Fruit fly (Drosophila melanogaster) whole organism, embryonic: ENCODE results near the gene TTLL4A.

Experiments
- Aef1 ChIP-seq: fragments of 200-800 bp; sonication (Bioruptor generic); IDR thresholded peaks from 3 replicates; pipeline ENCODE4 v1.3.6; 2022; ENCODE audit warnings: missing biosample characterization, missing genetic modification characterization
- Atf-2 ChIP-seq: fragments of 200-800 bp; sonication (Bioruptor generic); optimal IDR thresholded peaks from 2 replicates; lab custom pipeline; 2016; ENCODE audit warnings: missing biosample characterization, missing genetic modification characterization
- Awh ChIP-seq: fragments of 200-800 bp; sonication (Bioruptor generic); IDR thresholded peaks from 2 replicates; pipeline ENCODE4, ENCODE4 v1.3.6; 2022; ENCODE audit warnings: missing biosample characterization, missing genetic modification characterization
- C15 ChIP-seq: fragments of 200-800 bp; sonication (Bioruptor generic); IDR thresholded peaks from 3 replicates; pipeline ENCODE4 v1.3.6; 2022; ENCODE audit warnings: missing biosample characterization, missing genetic modification characterization
- CG10543 ChIP-seq: fragments of 200-800 bp; sonication (Bioruptor generic); optimal IDR thresholded peaks from 3 replicates; lab custom pipeline; 2017; ENCODE audit warnings: missing biosample characterization, mild to moderate bottlenecking, missing genetic modification characterization, moderate library complexity
- CG11696 ChIP-seq: fragments of 200-800 bp; sonication (Bioruptor generic); IDR thresholded peaks from 2 replicates; pipeline ENCODE4 v1.3.6; 2022; ENCODE audit warnings: missing biosample characterization, missing genetic modification characterization
- CG12659 ChIP-seq: fragments of 200-800 bp; sonication (Bioruptor generic); optimal IDR thresholded peaks from 3 replicates; lab custom pipeline; 2017; ENCODE audit warnings: mild to moderate bottlenecking, missing biosample characterization, missing genetic modification reagents, missing genetic modification characterization
- CG12769 ChIP-seq: fragments of 200-800 bp; sonication (Bioruptor generic); optimal IDR thresholded peaks from 2 replicates; lab custom pipeline; 2019; ENCODE audit warnings: missing biosample characterization, mild to moderate bottlenecking, missing genetic modification characterization, moderate library complexity
- CG1529 ChIP-seq: fragments of 200-800 bp; sonication (Bioruptor generic); optimal IDR thresholded peaks from 3 replicates; lab custom pipeline; 2018; ENCODE audit warnings: missing biosample characterization, missing genetic modification characterization
- CG15696 ChIP-seq: fragments of 200-800 bp; sonication (Bioruptor generic); optimal IDR thresholded peaks from 2 replicates; lab custom pipeline; 2019; ENCODE audit warnings: missing biosample characterization, mild to moderate bottlenecking, missing genetic modification characterization, moderate library complexity
- CG2875 ChIP-seq: fragments of 200-800 bp; sonication (Bioruptor generic); optimal IDR thresholded peaks from 2 replicates; lab custom pipeline; 2017; ENCODE audit warnings: missing biosample characterization, mild to moderate bottlenecking, missing genetic modification characterization, missing genetic modification reagents
- CG3163 ChIP-seq: fragments of 200-800 bp; sonication (Bioruptor generic); optimal IDR thresholded peaks from 3 replicates; lab custom pipeline; 2016; ENCODE audit warnings: missing biosample characterization, missing genetic modification characterization
- CG32532 ChIP-seq: fragments of 200-800 bp; sonication (Bioruptor generic); IDR thresholded peaks from 2 replicates; pipeline ENCODE4 v1.3.6; 2022; ENCODE audit warnings: missing biosample characterization, missing genetic modification characterization
- CG32767 ChIP-seq: fragments of 200-800 bp; sonication (Bioruptor generic); IDR thresholded peaks from 2 replicates; pipeline ENCODE4 v1.3.6; 2022; ENCODE audit warnings: missing biosample characterization, missing genetic modification characterization
- CG3281 ChIP-seq: fragments of 200-800 bp; sonication (Bioruptor generic); optimal IDR thresholded peaks from 3 replicates; lab custom pipeline; 2017; ENCODE audit warnings: missing biosample characterization, mild to moderate bottlenecking, missing genetic modification characterization
- CG34224 ChIP-seq: fragments of 200-800 bp; sonication (Bioruptor generic); IDR thresholded peaks from 3 replicates; pipeline ENCODE4 v1.3.6; 2022; ENCODE audit warnings: missing biosample characterization, missing genetic modification characterization; ENCODE audit not compliant: partially characterized antibody
- CG34422 ChIP-seq: fragments of 200-800 bp; sonication (Bioruptor generic); IDR thresholded peaks from 3 replicates; pipeline ENCODE4 v1.3.6; 2022; ENCODE audit warnings: missing biosample characterization, missing genetic modification characterization
- CG8089 ChIP-seq: fragments of 200-800 bp; sonication (Bioruptor generic); optimal IDR thresholded peaks from 3 replicates; lab custom pipeline; 2016; ENCODE audit warnings: missing biosample characterization, missing genetic modification characterization
- CG8359 ChIP-seq: fragments of 200-800 bp; sonication (Bioruptor generic); optimal IDR thresholded peaks from 2 replicates; lab custom pipeline; 2017; ENCODE audit warnings: missing biosample characterization, mild to moderate bottlenecking, missing genetic modification characterization, borderline replicate concordance
- Dll ChIP-seq: fragments of 200-800 bp; sonication (Bioruptor generic); IDR thresholded peaks from 4 replicates; pipeline ENCODE4 v1.3.6; 2022; ENCODE audit warnings: missing biosample characterization, missing genetic modification characterization; ENCODE audit not compliant: partially characterized antibody
- E2f2 ChIP-seq: fragments of 200-800 bp; sonication (Bioruptor generic); IDR thresholded peaks from 2 replicates; pipeline ENCODE4 v1.3.6; 2022; ENCODE audit warnings: missing biosample characterization, missing genetic modification characterization
- ERR ChIP-seq: fragments of 200-800 bp; sonication (Bioruptor generic); optimal IDR thresholded peaks from 2 replicates; lab custom pipeline; 2016; ENCODE audit warnings: missing biosample characterization, missing genetic modification characterization
- Elba2 ChIP-seq: fragments of 200-800 bp; sonication (Bioruptor generic); optimal IDR thresholded peaks from 3 replicates; lab custom pipeline; 2016; ENCODE audit warnings: missing biosample characterization, missing genetic modification characterization
- HLHmδ ChIP-seq: fragments of 200-800 bp; sonication (Bioruptor generic); optimal IDR thresholded peaks from 2 replicates; lab custom pipeline; 2018; ENCODE audit warnings: missing biosample characterization, mild to moderate bottlenecking, missing genetic modification characterization, moderate library complexity
- Hr78 ChIP-seq, 2 experiments: fragments of 200-800 bp in 1 of 2; fragments of >200 bp in 1 of 2; sonication (Bioruptor generic) in 1 of 2; optimal IDR thresholded peaks; 2 replicates each; lab custom pipeline; 2017 to 2019; ENCODE audit warnings: missing biosample characterization in 2 of 2, missing genetic modification characterization in 2 of 2, mild to moderate bottlenecking in 1 of 2, moderate library complexity in 1 of 2
- Hsf ChIP-seq: fragments of 200-800 bp; sonication (Bioruptor generic); optimal IDR thresholded peaks from 3 replicates; lab custom pipeline; 2016; ENCODE audit warnings: missing biosample characterization, missing genetic modification characterization
- Lhr ChIP-seq: fragments of 200-800 bp; sonication (Bioruptor generic); optimal IDR thresholded peaks from 3 replicates; lab custom pipeline; 2017; ENCODE audit warnings: mild to moderate bottlenecking, missing biosample characterization, missing genetic modification reagents, missing genetic modification characterization
- Mes4 ChIP-seq: fragments of 200-800 bp; sonication (Bioruptor generic); optimal IDR thresholded peaks from 2 replicates; lab custom pipeline; 2016; ENCODE audit warnings: missing biosample characterization, missing genetic modification characterization
- ab ChIP-seq: fragments of 200-800 bp; sonication (Bioruptor generic); optimal IDR thresholded peaks from 2 replicates; lab custom pipeline; 2016; ENCODE audit warnings: missing biosample characterization, missing genetic modification characterization
- abd-A ChIP-seq: fragments of 200-800 bp; sonication (Bioruptor generic); optimal IDR thresholded peaks from 3 replicates; lab custom pipeline; 2019; ENCODE audit warnings: missing biosample characterization, mild to moderate bottlenecking, missing genetic modification characterization, moderate library complexity
- br ChIP-seq: fragments of >200 bp; optimal IDR thresholded peaks from 2 replicates; lab custom pipeline; 2017
- crol ChIP-seq: fragments of 200-800 bp; sonication (Bioruptor generic); IDR thresholded peaks from 2 replicates; pipeline ENCODE4 v1.3.6; 2022; ENCODE audit warnings: missing biosample characterization, missing genetic modification characterization
- crp ChIP-seq, 2 experiments: fragments of 200-800 bp; sonication (Bioruptor generic); optimal IDR thresholded peaks; 2 replicates in 1 of 2; 3 replicates in 1 of 2; lab custom pipeline; 2017; ENCODE audit warnings: missing biosample characterization in 2 of 2, missing genetic modification characterization in 2 of 2, mild to moderate bottlenecking in 1 of 2, moderate library complexity in 1 of 2
- disco-r ChIP-seq: fragments of 200-800 bp; sonication (Bioruptor generic); optimal IDR thresholded peaks from 2 replicates; lab custom pipeline; 2016; ENCODE audit warnings: missing biosample characterization, missing genetic modification characterization
- ems ChIP-seq: fragments of 200-800 bp; sonication (Bioruptor generic); optimal IDR thresholded peaks from 3 replicates; lab custom pipeline; 2016; ENCODE audit warnings: missing biosample characterization, missing genetic modification characterization
- fu2 ChIP-seq: fragments of 200-800 bp; sonication (Bioruptor generic); optimal IDR thresholded peaks from 2 replicates; lab custom pipeline; 2016; ENCODE audit warnings: missing biosample characterization, missing genetic modification characterization
- gce ChIP-seq: fragments of 200-800 bp; sonication (Bioruptor generic); IDR thresholded peaks from 3 replicates; pipeline ENCODE4 v1.3.6; 2022; ENCODE audit warnings: missing biosample characterization, missing genetic modification characterization
- jumu ChIP-seq: fragments of 200-800 bp; sonication (Bioruptor generic); optimal IDR thresholded peaks from 3 replicates; lab custom pipeline; 2016; ENCODE audit warnings: missing biosample characterization, missing genetic modification characterization
- kni ChIP-seq: fragments of 200-800 bp; sonication (Bioruptor generic); optimal IDR thresholded peaks from 3 replicates; lab custom pipeline; 2017; ENCODE audit warnings: mild to moderate bottlenecking, missing biosample characterization, missing genetic modification reagents, missing genetic modification characterization
- maf-S ChIP-seq: fragments of 200-800 bp; sonication (Bioruptor generic); optimal IDR thresholded peaks from 2 replicates; lab custom pipeline; 2016; ENCODE audit warnings: missing biosample characterization, missing genetic modification characterization
- nmo ChIP-seq: fragments of 200-800 bp; sonication (Bioruptor generic); optimal IDR thresholded peaks from 2 replicates; lab custom pipeline; 2018; ENCODE audit warnings: missing biosample characterization, mild to moderate bottlenecking, missing genetic modification characterization, moderate library complexity
- pan ChIP-seq, 4 experiments: fragments of >200 bp in 3 of 4; fragments of 200-800 bp in 1 of 4; sonication (Bioruptor generic) in 1 of 4; optimal IDR thresholded peaks in 3 of 4; IDR thresholded peaks in 1 of 4; 2 replicates each; pipeline versions ENCODE4 v1.3.6 to Lab custom; 2017 to 2022; ENCODE audit warnings: missing biosample characterization in 2 of 4, missing genetic modification characterization in 2 of 4, mixed read lengths in 1 of 4
- pnt ChIP-seq: fragments of 200-800 bp; sonication (Bioruptor generic); optimal IDR thresholded peaks from 3 replicates; lab custom pipeline; 2016; ENCODE audit warnings: missing biosample characterization, missing genetic modification characterization
- sd ChIP-seq: fragments of 200-800 bp; sonication (Bioruptor generic); optimal IDR thresholded peaks from 3 replicates; lab custom pipeline; 2018; ENCODE audit warnings: missing biosample characterization, mild to moderate bottlenecking, missing genetic modification characterization, moderate library complexity
- seq ChIP-seq: fragments of 200-800 bp; sonication (Bioruptor generic); IDR thresholded peaks from 2 replicates; pipeline ENCODE4 v1.3.6; 2022; ENCODE audit warnings: missing biosample characterization, missing genetic modification characterization
- sob ChIP-seq: fragments of 200-800 bp; sonication (Bioruptor generic); IDR thresholded peaks from 2 replicates; pipeline ENCODE4 v1.3.6; 2022; ENCODE audit warnings: missing biosample characterization, missing genetic modification characterization
- tll ChIP-seq, 2 experiments: fragments of 200-800 bp in 1 of 2; fragments of >200 bp in 1 of 2; sonication (Bioruptor generic) in 1 of 2; optimal IDR thresholded peaks; 2 replicates each; lab custom pipeline; 2017 to 2019; ENCODE audit warnings: missing biosample characterization in 2 of 2, missing genetic modification characterization in 2 of 2, mild to moderate bottlenecking in 1 of 2, moderate library complexity in 1 of 2
- ttk ChIP-seq: fragments of 200-800 bp; sonication (Bioruptor generic); IDR thresholded peaks from 2 replicates; pipeline ENCODE4 v2.1.2; 2022; ENCODE audit warnings: missing biosample characterization, missing genetic modification characterization
- zen ChIP-seq: fragments of 200-800 bp; sonication (Bioruptor generic); optimal IDR thresholded peaks from 3 replicates; lab custom pipeline; 2018; ENCODE audit warnings: missing biosample characterization, mild to moderate bottlenecking, missing genetic modification characterization, moderate library complexity

Gene TTLL4A

DNA sequence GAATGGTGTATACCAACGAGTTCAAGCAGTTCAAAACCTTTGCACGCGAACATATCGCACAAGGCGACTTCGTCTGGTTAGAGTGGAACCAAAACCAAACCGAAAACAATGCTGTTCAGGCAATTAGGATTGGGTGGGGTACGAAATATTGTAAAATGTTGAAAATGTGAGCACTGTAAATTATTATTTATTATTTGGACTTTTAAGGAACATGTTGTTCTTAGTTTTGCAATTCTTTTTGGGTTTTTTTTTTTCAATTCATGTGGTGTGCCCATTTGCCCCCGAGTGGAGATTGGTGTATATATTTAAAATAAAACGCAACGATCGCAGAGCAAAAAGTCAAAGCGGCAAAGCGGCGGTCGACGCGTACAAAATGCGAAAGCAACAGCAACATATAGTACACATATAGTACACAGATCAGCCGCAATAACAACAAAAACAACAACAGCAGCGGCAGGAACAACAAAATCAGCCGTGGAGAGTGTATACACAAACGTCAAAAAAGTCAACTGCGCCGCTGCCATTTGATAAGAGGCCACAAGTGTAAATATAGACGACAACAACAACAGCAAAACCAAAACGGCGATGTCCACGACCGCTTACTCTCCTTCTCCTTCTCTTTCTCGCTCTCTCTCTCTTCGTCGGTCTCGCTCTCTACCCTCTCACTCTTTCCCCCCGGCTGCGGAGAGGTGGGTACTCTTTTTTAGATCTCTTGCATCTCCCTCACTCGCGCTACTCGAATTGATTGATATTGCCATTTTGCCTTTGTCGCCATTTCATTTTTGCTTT is 55.7 kb downstream of the TTLL4A start (continued):
- TF ChIP-seq Atf-2 (GFP tag; lab: Kevin White, UChicago) = peak; percentile 3
- TF ChIP-seq CG8359 (GFP tag; lab: Kevin White, UChicago) = peak; percentile 5
- TF ChIP-seq CG32532 (GFP tag; lab: Robert Waterston, UW) = peak; percentile 40; the same call in 1 of the 2 replicates
- peak; percentile 58 for TF ChIP-seq CG15696
- TF ChIP-seq maf-S (GFP tag; lab: Kevin White, UChicago) = peak; percentile 10
- TF ChIP-seq sob (GFP tag; lab: Robert Waterston, UW) = peak; percentile 26; the same call in 1 of the 2 replicates
- TF ChIP-seq CG34224 (GFP tag; lab: Robert Waterston, UW) = no peak
- peak; percentile 80 for TF ChIP-seq CG11696 (GFP tag; lab: Robert Waterston, UW)
- peak; percentile 76 for TF ChIP-seq CG10543 (GFP tag; lab: Kevin White, UChicago)
- no peak for TF ChIP-seq nmo (GFP tag; lab: Kevin White, UChicago)
- TF ChIP-seq pnt = no peak
- TF ChIP-seq Awh = peak; percentile 52; the same call in 1 of the 2 replicates
- TF ChIP-seq ERR (GFP tag; lab: Kevin White, UChicago) = peak; percentile 51
- peak; percentile 72 for TF ChIP-seq CG2875 (GFP tag; lab: Kevin White, UChicago)
- peak; percentile 18; the same call in 1 of the 2 replicates for TF ChIP-seq E2f2 (GFP tag; lab: Robert Waterston, UW)
- TF ChIP-seq CG8089 (GFP tag; lab: Kevin White, UChicago) = peak; percentile 17
- TF ChIP-seq jumu = no peak
- no peak for TF ChIP-seq CG32767
- TF ChIP-seq CG12659 (GFP tag; lab: Kevin White, UChicago) = peak; percentile 18
- TF ChIP-seq Lhr = peak; percentile 8
- peak; percentile 93 for TF ChIP-seq crol (GFP tag; lab: Robert Waterston, UW)
- no peak for TF ChIP-seq CG34422 (GFP tag; lab: Robert Waterston, UW)
- peak; percentile 67 for TF ChIP-seq CG1529 (GFP tag; lab: Kevin White, UChicago)
- peak; percentile 30 for TF ChIP-seq CG3281 (GFP tag; lab: Kevin White, UChicago)
- TF ChIP-seq disco-r (GFP tag; lab: Kevin White, UChicago) = peak; percentile 39

DNA sequence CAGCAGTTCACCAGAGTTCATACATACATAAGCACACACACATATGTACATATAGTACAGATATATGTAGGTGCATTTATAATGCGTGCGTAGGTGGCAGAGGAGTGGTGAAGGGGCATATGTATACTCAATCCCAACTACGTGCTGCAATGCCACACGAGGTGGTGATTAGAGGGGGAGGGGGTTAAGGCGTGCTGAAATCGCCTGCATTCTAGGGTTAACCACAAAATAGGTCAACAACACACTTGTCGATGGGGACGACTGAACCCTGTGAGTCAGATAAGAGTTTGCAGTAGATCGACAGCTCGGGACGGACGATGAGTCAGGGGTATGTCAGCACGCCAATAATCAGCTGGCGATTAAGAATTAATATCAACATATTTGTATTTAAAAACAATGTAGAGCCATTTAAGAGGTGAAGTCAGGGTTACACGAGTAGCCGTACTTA is 56.3 kb downstream of the TTLL4A start:
- TF ChIP-seq gce (no peak), Elba2 (GFP tag; lab: Kevin White, UChicago) (no peak), Dll (GFP tag; lab: Robert Waterston, UW) (no peak), CG12769 (tag; lab: Kevin White, UChicago) (peak; percentile 11), crp (GFP tag; optimal IDR thresholded peaks at IDR 0.05; lab: Kevin White, UChicago) (no peak), ab (GFP tag; lab: Kevin White, UChicago) (no peak), CG3163 (peak; percentile 35), ttk (no peak), kni (peak; percentile 26), ems (GFP tag; lab: Kevin White, UChicago) (no peak), Hr78 (GFP tag; optimal IDR thresholded peaks at IDR 0.05; lab: Kevin White, UChicago) (peak in 1 of 2 experiments; percentile 96), fu2 (GFP tag; lab: Kevin White, UChicago) (no peak), Hsf (no peak), C15 (GFP tag; lab: Robert Waterston, UW) (no peak), Mes4 (GFP tag; lab: Kevin White, UChicago) (no peak), sd (peak; percentile 38), seq (no peak), abd-A (tag; lab: Kevin White, UChicago) (no peak), pan (optimal IDR thresholded peaks at IDR 0.05; lab: Kevin White, UChicago) (no peak), pan (GFP tag; optimal IDR thresholded peaks at IDR 0.05 in 1 of 2, IDR thresholded peaks at IDR 0.05 in 1 of 2) (no peak), br (no peak), Aef1 (GFP tag; lab: Robert Waterston, UW) (no peak), zen (tag; lab: Kevin White, UChicago) (no peak), tll (GFP tag; optimal IDR thresholded peaks at IDR 0.05; lab: Kevin White, UChicago) (no peak), HLHmδ (peak; percentile 6)
